Fruit fly (Drosophila melanogaster) whole organism, adult: Measurements from ENCODE around the gene Gad1.

Source experiments
- CG14711 ChIP-seq: fragments of 200-800 bp; sonication (Bioruptor generic); optimal IDR thresholded peaks from 2 replicates; lab custom pipeline; 2018; ENCODE audit warnings: missing biosample characterization, mild to moderate bottlenecking, missing genetic modification characterization, moderate library complexity
- CG7045 ChIP-seq: fragments of 200-800 bp; sonication (Bioruptor generic); optimal IDR thresholded peaks from 2 replicates; lab custom pipeline; 2017; ENCODE audit warnings: missing biosample characterization, mild to moderate bottlenecking, missing genetic modification characterization
- Crg-1 ChIP-seq: fragments of 200-800 bp; sonication (Bioruptor generic); optimal IDR thresholded peaks from 2 replicates; lab custom pipeline; 2016; ENCODE audit warnings: missing biosample characterization, missing genetic modification characterization
- bab1 ChIP-seq: fragments of 200-800 bp; sonication (Bioruptor generic); optimal IDR thresholded peaks from 3 replicates; lab custom pipeline; 2019; ENCODE audit warnings: missing biosample characterization, mild to moderate bottlenecking, missing genetic modification characterization, moderate library complexity

DNA sequence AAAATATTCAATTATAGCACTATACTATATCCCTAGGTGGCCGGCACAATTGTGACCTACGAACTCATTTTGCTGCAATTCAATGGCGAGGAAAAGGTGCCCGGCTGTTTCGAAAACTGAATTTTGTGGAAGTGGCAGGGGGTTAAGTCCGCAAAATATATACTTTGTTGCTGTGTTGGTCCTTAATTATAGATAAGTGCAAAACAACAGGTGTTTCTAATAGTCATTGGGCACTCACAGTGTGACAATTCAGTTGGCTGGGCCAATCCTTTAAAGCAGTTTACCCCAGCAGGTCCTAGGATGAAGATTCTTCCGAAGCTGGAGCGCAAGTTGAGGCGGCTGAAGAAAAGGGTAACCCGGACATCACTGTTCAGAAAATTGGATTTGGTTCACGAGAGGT lies 53.0 kb downstream of the Gad1 start, which contains the start of gene Gr64f:
- no peak for TF ChIP-seq Crg-1 (GFP tag; lab: Kevin White, UChicago)
- TF ChIP-seq CG7045 (GFP tag; lab: Kevin White, UChicago), result no peak
- TF ChIP-seq CG14711 (tag; lab: Kevin White, UChicago), result no peak
- no peak for TF ChIP-seq bab1 (GFP tag; lab: Kevin White, UChicago)
